Worm (Caenorhabditis elegans) whole organism, L1 larva: Measurements from ENCODE around the gene clec-118.

ENCODE experiments used
- nhr-76 ChIP-seq: sonication (generic microtip); optimal IDR thresholded peaks from 2 replicates; lab custom pipeline; 2017; ENCODE audit warnings: missing biosample characterization, missing genetic modification characterization
- xbp-1 ChIP-seq: sonication (generic microtip); optimal IDR thresholded peaks from 2 replicates; lab custom pipeline; 2016; ENCODE audit warnings: missing genetic modification characterization, missing compliant biosample characterization

DNA sequence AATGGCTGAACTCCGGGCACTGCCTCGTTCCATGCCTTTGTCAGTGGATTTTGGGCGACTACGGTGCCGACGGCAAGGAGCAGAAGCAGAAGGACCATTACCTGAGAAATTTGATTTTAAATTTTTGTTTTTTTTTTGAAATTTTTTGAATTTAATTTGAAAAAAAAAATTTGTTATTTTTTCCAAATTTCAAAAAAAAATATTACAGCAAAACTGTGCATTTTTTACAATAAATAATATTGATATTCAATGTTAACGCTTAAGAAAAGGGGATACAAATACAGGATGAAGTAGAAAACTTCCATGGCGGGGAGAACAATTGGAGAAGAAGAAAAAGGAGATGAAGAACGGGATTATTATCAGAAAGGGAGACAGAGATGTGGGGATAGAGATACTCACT is 40.3 kb downstream of the clec-118 start, which contains the start of gene mlt-8:
- no peak for TF ChIP-seq xbp-1 (tag; lab: Kevin White, UChicago)
- no peak for TF ChIP-seq nhr-76 (tag; lab: Kevin White, UChicago)
